Fruit fly (Drosophila melanogaster): Measurements from ENCODE around the gene Ugalt.
A peak's percentile ranks its signal among the peaks of the same experiment; 100 is the strongest.

The Ugalt gene

dm6 chrX:2708156-2708734 is 4.6 kb upstream of the Ugalt start, which contains the start of gene CG2681 (continued):
- TF ChIP-seq Med (GFP tag), result peak; percentile 89
- TF ChIP-seq sob (GFP tag; IDR thresholded peaks at IDR 0.05), result peak; percentile 48
- no peak for TF ChIP-seq CG7745 (tag; optimal IDR thresholded peaks at IDR 0.05)
- TF ChIP-seq knrl (GFP tag; IDR thresholded peaks at IDR 0.05; ENCODE audit: partially characterized antibody), result no peak
- TF ChIP-seq Oaz (GFP tag; IDR thresholded peaks at IDR 0.05), result peak; percentile 37; the same call in 1 of the 2 replicates
- TF ChIP-seq MESR4 (GFP tag; optimal IDR thresholded peaks at IDR 0.05), result no peak
- peak; percentile 28 for TF ChIP-seq CG9437 (GFP tag; optimal IDR thresholded peaks at IDR 0.05)
- TF ChIP-seq salm (tag; optimal IDR thresholded peaks at IDR 0.05), result no peak
- TF ChIP-seq CG18011 (GFP tag; optimal IDR thresholded peaks at IDR 0.05), result no peak
- no peak for TF ChIP-seq odd (GFP tag; optimal IDR thresholded peaks at IDR 0.05)
- 0 out of 3 replicates have a peak, but pooled peaks have one; percentile 37 for TF ChIP-seq CG3726 (GFP tag; IDR thresholded peaks at IDR 0.05)
- TF ChIP-seq Hsf (GFP tag; optimal IDR thresholded peaks at IDR 0.05), result peak; percentile 27
- TF ChIP-seq CG12769 (tag; optimal IDR thresholded peaks at IDR 0.05), result no peak
- TF ChIP-seq CG5953 (GFP tag; IDR thresholded peaks at IDR 0.05), result no peak
- no peak for TF ChIP-seq CG31441 (GFP tag; IDR thresholded peaks at IDR 0.05)
- TF ChIP-seq CG11560 (tag; IDR thresholded peaks at IDR 0.05), result 0 out of 3 replicates have a peak, but pooled peaks have one; percentile 37
- no peak for TF ChIP-seq crp (GFP tag; optimal IDR thresholded peaks at IDR 0.05)
- TF ChIP-seq fd96Cb (tag; optimal IDR thresholded peaks at IDR 0.05), result peak; percentile 18
- no peak for TF ChIP-seq ERR (GFP tag; optimal IDR thresholded peaks at IDR 0.05)
- peak; percentile 7 for TF ChIP-seq bcd (GFP tag; optimal IDR thresholded peaks at IDR 0.05)
- TF ChIP-seq ken (GFP tag; IDR thresholded peaks at IDR 0.05), result peak; percentile 66; the same call in 2 of the 3 replicates
- no peak for TF ChIP-seq CG6813 (GFP tag; optimal IDR thresholded peaks at IDR 0.05)
- TF ChIP-seq CG14441 (GFP tag; IDR thresholded peaks at IDR 0.05), result peak; percentile 75
- TF ChIP-seq gfzf (GFP tag; optimal IDR thresholded peaks at IDR 0.05), result no peak
- TF ChIP-seq unpg (GFP tag; optimal IDR thresholded peaks at IDR 0.05), result peak; percentile 2
- TF ChIP-seq CG7786 (GFP tag; optimal IDR thresholded peaks at IDR 0.05), result peak; percentile 8
- peak; percentile 24; the same call in 1 of the 2 replicates for TF ChIP-seq wor (GFP tag; IDR thresholded peaks at IDR 0.05)
- no peak for TF ChIP-seq btn (GFP tag; optimal IDR thresholded peaks at IDR 0.05)
- no peak for TF ChIP-seq so (GFP tag; IDR thresholded peaks at IDR 0.05)
- TF ChIP-seq CG8388 (GFP tag; optimal IDR thresholded peaks at IDR 0.05), result no peak
- TF ChIP-seq CG6791 (GFP tag; IDR thresholded peaks at IDR 0.05; ENCODE audit: partially characterized antibody), result no peak
- peak; percentile 0 for TF ChIP-seq CG12155 (GFP tag; optimal IDR thresholded peaks at IDR 0.05)
- peak in 1 of 2 experiments; percentile 21 for TF ChIP-seq chif (GFP tag; optimal IDR thresholded peaks at IDR 0.05)
- peak; percentile 71 for TF ChIP-seq lmd (GFP tag; IDR thresholded peaks at IDR 0.05)
- TF ChIP-seq CG13894 (tag; optimal IDR thresholded peaks at IDR 0.05), result no peak
- no peak for TF ChIP-seq CG15601 (tag; optimal IDR thresholded peaks at IDR 0.05)
- TF ChIP-seq CG17361 (GFP tag; IDR thresholded peaks at IDR 0.05), result 0 out of 3 replicates have a peak, but pooled peaks have one; percentile 28
- TF ChIP-seq Awh (GFP tag; IDR thresholded peaks at IDR 0.05), result peak; percentile 49; the same call in 1 of the 2 replicates
- peak; percentile 37; the same call in 2 of the 3 replicates for TF ChIP-seq tgo (GFP tag; IDR thresholded peaks at IDR 0.05)
- TF ChIP-seq Drgx (GFP tag; IDR thresholded peaks at IDR 0.05), result peak; percentile 65
- no peak for TF ChIP-seq tio (GFP tag; optimal IDR thresholded peaks at IDR 0.05)
- no peak for TF ChIP-seq cato (GFP tag; optimal IDR thresholded peaks at IDR 0.05; ENCODE audit: borderline replicate concordance)
- TF ChIP-seq CG3995 (GFP tag; optimal IDR thresholded peaks at IDR 0.05), result no peak
- peak; percentile 74 for TF ChIP-seq Gug (GFP tag; IDR thresholded peaks at IDR 0.05)
- peak; percentile 20 for TF ChIP-seq CG13624 (GFP tag; optimal IDR thresholded peaks at IDR 0.05)
- peak; percentile 58; the same call in 1 of the 2 replicates for TF ChIP-seq chm (GFP tag; IDR thresholded peaks at IDR 0.05)
- TF ChIP-seq CG2129 (GFP tag; IDR thresholded peaks at IDR 0.05; ENCODE audit: partially characterized antibody), result no peak
- no peak for TF ChIP-seq gem (tag; optimal IDR thresholded peaks at IDR 0.05)
- TF ChIP-seq ham (GFP tag; IDR thresholded peaks at IDR 0.05), result 0 out of 2 replicates have a peak, but pooled peaks have one; percentile 17

Data from whole organism, embryonic.